Fruit fly (Drosophila melanogaster): ENCODE data around the gene CG32235.

CG32235 gene

DNA sequence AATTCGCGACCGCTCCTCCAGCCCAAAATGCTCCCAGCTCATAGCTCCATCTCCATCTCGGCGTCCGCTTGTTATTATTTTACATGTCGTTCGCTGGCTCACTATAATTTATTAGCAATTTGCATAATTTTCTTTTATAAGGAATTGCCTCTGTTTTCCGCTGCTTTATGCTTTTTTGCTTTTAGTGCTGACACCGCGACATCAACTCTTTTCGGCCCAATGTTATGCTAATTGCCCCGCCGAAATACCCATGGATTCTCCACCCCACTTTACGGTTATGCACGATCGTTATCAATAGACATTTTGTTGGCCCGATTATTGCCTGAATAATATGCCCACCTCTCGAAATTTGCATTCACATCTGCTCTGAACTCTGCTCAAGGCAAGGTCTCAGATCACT is 5.1 kb downstream of the CG32235 start (continued):
- TF ChIP-seq abd-A (tag; optimal IDR thresholded peaks at IDR 0.05) (peak; percentile 53), chinmo (GFP tag; IDR thresholded peaks at IDR 0.05; ENCODE audit: partially characterized antibody) (peak; percentile 67; the same call in 1 of the 4 replicates), hbn (GFP tag; IDR thresholded peaks at IDR 0.05; ENCODE audit: partially characterized antibody) (no peak), CG11695 (GFP tag; IDR thresholded peaks at IDR 0.05) (no peak), H2.0 (GFP tag; IDR thresholded peaks at IDR 0.05) (no peak), CG1832 (GFP tag; optimal IDR thresholded peaks at IDR 0.05) (no peak), repo (GFP tag; optimal IDR thresholded peaks at IDR 0.05) (no peak), Hey (tag; optimal IDR thresholded peaks at IDR 0.05) (no peak)

DNA sequence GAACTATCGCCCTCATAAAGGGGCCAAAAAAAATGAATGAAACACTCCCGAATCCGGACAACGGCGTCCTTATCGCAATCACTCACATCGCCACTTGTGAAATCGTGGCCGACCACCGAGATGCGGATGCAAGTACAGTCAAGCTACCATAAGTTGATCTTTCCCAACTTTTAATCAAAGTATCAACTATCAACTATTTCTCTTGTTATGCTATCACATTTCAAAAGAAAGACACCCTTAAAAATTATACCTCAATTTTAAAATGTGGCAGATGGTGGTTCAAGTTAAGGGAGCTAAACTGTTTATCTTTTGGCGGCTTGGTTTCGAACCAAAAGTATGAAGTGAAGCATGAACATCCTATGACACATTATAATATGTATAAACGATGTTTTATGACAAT is 6.1 kb downstream of the CG32235 start:
- no peak for TF ChIP-seq Oaz (GFP tag; IDR thresholded peaks at IDR 0.05)
- no peak for TF ChIP-seq Hey (tag; optimal IDR thresholded peaks at IDR 0.05)
- TF ChIP-seq psq (GFP tag; optimal IDR thresholded peaks at IDR 0.05), result no peak
- no peak for TF ChIP-seq B-H2 (GFP tag; optimal IDR thresholded peaks at IDR 0.05)
- TF ChIP-seq tio (GFP tag; optimal IDR thresholded peaks at IDR 0.05), result no peak
- no peak for TF ChIP-seq CG10979 (tag; optimal IDR thresholded peaks at IDR 0.05)
- TF ChIP-seq CG10543 (GFP tag; optimal IDR thresholded peaks at IDR 0.05), result no peak
- TF ChIP-seq Sox102F (GFP tag; optimal IDR thresholded peaks at IDR 0.05), result peak; percentile 6
- TF ChIP-seq CG3995 (GFP tag; optimal IDR thresholded peaks at IDR 0.05), result no peak
- TF ChIP-seq CG14441 (GFP tag; IDR thresholded peaks at IDR 0.05), result 0 out of 2 replicates have a peak, but pooled peaks have one; percentile 22
- TF ChIP-seq ac (GFP tag; optimal IDR thresholded peaks at IDR 0.05), result no peak
- peak; percentile 10 for TF ChIP-seq CG11504 (tag; optimal IDR thresholded peaks at IDR 0.05)
- TF ChIP-seq CG16815 (GFP tag; optimal IDR thresholded peaks at IDR 0.05), result no peak
- no peak for TF ChIP-seq gt (GFP tag; IDR thresholded peaks at IDR 0.05)
- TF ChIP-seq wdn (GFP tag; IDR thresholded peaks at IDR 0.05), result no peak
- peak; percentile 80 for TF ChIP-seq grau (tag; optimal IDR thresholded peaks at IDR 0.05)
- TF ChIP-seq Med (GFP tag), result peak; percentile 61
- TF ChIP-seq CG13424 (tag; optimal IDR thresholded peaks at IDR 0.05), result peak; percentile 6
- no peak for TF ChIP-seq prd (optimal IDR thresholded peaks at IDR 0.05)
- peak; percentile 28; the same call in 1 of the 3 replicates for TF ChIP-seq prd (GFP tag; IDR thresholded peaks at IDR 0.05)
- TF ChIP-seq HmgD (GFP tag; optimal IDR thresholded peaks at IDR 0.05), result no peak
- no peak for TF ChIP-seq pnt (GFP tag; optimal IDR thresholded peaks at IDR 0.05)
- no peak for TF ChIP-seq CG3726 (GFP tag; IDR thresholded peaks at IDR 0.05)
- TF ChIP-seq Asciz (GFP tag; optimal IDR thresholded peaks at IDR 0.05), result no peak
- no peak for TF ChIP-seq Bgb (GFP tag; IDR thresholded peaks at IDR 0.05; ENCODE audit: partially characterized antibody)
- TF ChIP-seq sisA (GFP tag; IDR thresholded peaks at IDR 0.05), result no peak
- TF ChIP-seq CG9437 (GFP tag; optimal IDR thresholded peaks at IDR 0.05), result no peak
- TF ChIP-seq Trl (optimal IDR thresholded peaks at IDR 0.05), result no peak
- no peak for TF ChIP-seq Trl (GFP tag; optimal IDR thresholded peaks at IDR 0.05)
- no peak for TF ChIP-seq cas (GFP tag; IDR thresholded peaks at IDR 0.05)
- no peak for TF ChIP-seq Kr (GFP tag; optimal IDR thresholded peaks at IDR 0.05)
- no peak for TF ChIP-seq twi (tag; optimal IDR thresholded peaks at IDR 0.05)
- no peak for TF ChIP-seq dm (GFP tag; optimal IDR thresholded peaks at IDR 0.05)
- no peak for TF ChIP-seq CG6254 (GFP tag; optimal IDR thresholded peaks at IDR 0.05)
- TF ChIP-seq slp2 (GFP tag; optimal IDR thresholded peaks at IDR 0.05), result no peak
- no peak for TF ChIP-seq disco-r (GFP tag; optimal IDR thresholded peaks at IDR 0.05)
- peak; percentile 55 for TF ChIP-seq sens (GFP tag)
- TF ChIP-seq CG1603 (tag; optimal IDR thresholded peaks at IDR 0.05), result peak; percentile 20
- TF ChIP-seq CG14710 (tag; optimal IDR thresholded peaks at IDR 0.05), result no peak
- TF ChIP-seq Mrtf (GFP tag; IDR thresholded peaks at IDR 0.05), result no peak
- TF ChIP-seq pzg (GFP tag; optimal IDR thresholded peaks at IDR 0.05), result no peak
- no peak for TF ChIP-seq ssp (GFP tag; IDR thresholded peaks at IDR 0.05)
- TF ChIP-seq CG3838 (GFP tag; optimal IDR thresholded peaks at IDR 0.05), result no peak
- peak; percentile 12 for TF ChIP-seq CG12769 (tag; optimal IDR thresholded peaks at IDR 0.05)
